Worm (Caenorhabditis elegans) whole organism, L1 larva: Measurements from ENCODE around the gene F23A7.5.

Experiments used
- F16B12.6 ChIP-seq: fragments of 150-350 bp; optimal IDR thresholded peaks from 2 replicates; lab custom pipeline; 2014; ENCODE audit warnings: missing biosample characterization, missing genetic modification characterization
- Y116A8C.19 ChIP-seq: sonication (generic microtip); optimal IDR thresholded peaks from 2 replicates; lab custom pipeline; 2016; ENCODE audit warnings: missing compliant biosample characterization, missing genetic modification characterization, borderline replicate concordance
- aly-2 ChIP-seq: fragments of 150-350 bp; optimal IDR thresholded peaks from 2 replicates; lab custom pipeline; 2014; ENCODE audit warnings: missing biosample characterization, missing genetic modification characterization
- ceh-8 ChIP-seq: fragments of 200-800 bp; sonication (Bioruptor generic); optimal IDR thresholded peaks from 2 replicates; lab custom pipeline; 2018; ENCODE audit warnings: mild to moderate bottlenecking, missing genetic modification characterization, moderate library complexity, missing compliant biosample characterization
- ceh-82 ChIP-seq, 3 experiments: fragments of 150-350 bp in 1 of 3; sonication (generic microtip) in 2 of 3; optimal IDR thresholded peaks; 2 replicates each; lab custom pipeline; 2014 to 2017; ENCODE audit warnings: missing biosample characterization in 3 of 3, missing genetic modification characterization in 3 of 3
- ceh-90 ChIP-seq: sonication (generic microtip); optimal IDR thresholded peaks from 2 replicates; lab custom pipeline; 2016; ENCODE audit warnings: missing genetic modification characterization, missing compliant biosample characterization
- ces-1 ChIP-seq: fragments of 150-350 bp; optimal IDR thresholded peaks from 2 replicates; lab custom pipeline; 2014; ENCODE audit warnings: missing biosample characterization, missing genetic modification reagents, missing genetic modification characterization
- dsc-1 ChIP-seq: sonication (generic microtip); optimal IDR thresholded peaks from 2 replicates; lab custom pipeline; 2016; ENCODE audit warnings: mild to moderate bottlenecking, missing genetic modification characterization, missing compliant biosample characterization
- efl-1 ChIP-seq, 4 experiments: fragments of 150-350 bp; optimal IDR thresholded peaks in 3 of 4; peaks in 1 of 4; 1 replicate in 1 of 4; 2 replicates in 3 of 4; lab custom pipeline; 2014; ENCODE audit warnings: missing biosample characterization in 2 of 4, missing genetic modification characterization in 2 of 4, missing genetic modification reagents in 2 of 4
- efl-3 ChIP-seq: fragments of 200-800 bp; sonication (Bioruptor generic); optimal IDR thresholded peaks from 2 replicates; lab custom pipeline; 2018; ENCODE audit warnings: mild to moderate bottlenecking, missing genetic modification characterization, missing compliant biosample characterization
- egl-13 ChIP-seq: sonication (generic microtip); optimal IDR thresholded peaks from 2 replicates; lab custom pipeline; 2016; ENCODE audit warnings: missing genotype, missing genetic modification reagents, missing genetic modification characterization, missing compliant biosample characterization
- elt-2 ChIP-seq: sonication (generic microtip); optimal IDR thresholded peaks from 2 replicates; lab custom pipeline; 2016; ENCODE audit warnings: missing genetic modification characterization, mild to moderate bottlenecking, inconsistent platforms, missing compliant biosample characterization, missing genetic modification reagents
- ets-5 ChIP-seq: fragments of 200-800 bp; sonication (Bioruptor generic); IDR thresholded peaks from 2 replicates; pipeline ENCODE4 v1.3.6; 2022; ENCODE audit warnings: missing genetic modification characterization, missing compliant biosample characterization
- fkh-10 ChIP-seq: sonication (generic microtip); optimal IDR thresholded peaks from 2 replicates; lab custom pipeline; 2017; ENCODE audit warnings: missing biosample characterization, missing genetic modification reagents, missing genetic modification characterization
- fkh-4 ChIP-seq: sonication (generic microtip); optimal IDR thresholded peaks from 2 replicates; lab custom pipeline; 2016; ENCODE audit warnings: missing compliant biosample characterization, missing genetic modification characterization, borderline replicate concordance
- fkh-8 ChIP-seq: sonication (generic microtip); optimal IDR thresholded peaks from 2 replicates; lab custom pipeline; 2016; ENCODE audit warnings: mild to moderate bottlenecking, missing genetic modification characterization, missing compliant biosample characterization
- irx-1 ChIP-seq: sonication (generic microtip); optimal IDR thresholded peaks from 2 replicates; lab custom pipeline; 2016; ENCODE audit warnings: missing genetic modification characterization, missing compliant biosample characterization
- isw-1 ChIP-seq: fragments of 200-800 bp; sonication (Bioruptor generic); IDR thresholded peaks from 2 replicates; pipeline ENCODE4 v1.3.6; 2022; ENCODE audit warnings: missing genetic modification characterization, missing compliant biosample characterization
- jun-1 ChIP-seq: fragments of 150-350 bp; optimal IDR thresholded peaks from 2 replicates; lab custom pipeline; 2014; ENCODE audit warnings: missing biosample characterization, missing genetic modification reagents, missing genetic modification characterization
- lin-14 ChIP-seq: fragments of 200-800 bp; sonication (Bioruptor generic); optimal IDR thresholded peaks from 2 replicates; lab custom pipeline; 2018; ENCODE audit warnings: mild to moderate bottlenecking, missing genetic modification characterization, moderate library complexity, missing compliant biosample characterization
- lin-35 ChIP-seq, 2 experiments: fragments of 150-350 bp; optimal IDR thresholded peaks; 2 replicates each; lab custom pipeline; 2014; ENCODE audit warnings: missing biosample characterization in 2 of 2, missing genetic modification characterization in 2 of 2, missing genetic modification reagents in 2 of 2
- lin-39 ChIP-seq: fragments of 150-350 bp; optimal IDR thresholded peaks from 2 replicates; lab custom pipeline; 2014; ENCODE audit warnings: missing biosample characterization, missing genetic modification reagents, missing genetic modification characterization
- lsy-2 ChIP-seq, 2 experiments: fragments of 150-350 bp; optimal IDR thresholded peaks; 2 replicates each; lab custom pipeline; 2014; ENCODE audit warnings: missing biosample characterization in 2 of 2, missing genetic modification characterization in 2 of 2
- mab-9 ChIP-seq: fragments of 200-800 bp; sonication (Bioruptor generic); IDR thresholded peaks from 2 replicates; pipeline ENCODE4 v1.3.6; 2022; ENCODE audit warnings: missing genetic modification reagents, missing genetic modification characterization, missing compliant biosample characterization
- mdl-1 ChIP-seq, 2 experiments: fragments of 150-350 bp; optimal IDR thresholded peaks; 2 replicates each; lab custom pipeline; 2014 to 2017; ENCODE audit warnings: missing biosample characterization in 2 of 2, missing genetic modification characterization in 2 of 2, inconsistent platforms in 1 of 2
- mep-1 ChIP-seq: fragments of 150-350 bp; optimal IDR thresholded peaks from 2 replicates; lab custom pipeline; 2014; ENCODE audit warnings: missing biosample characterization, missing genetic modification characterization
- nhr-11 ChIP-seq: fragments of 150-350 bp; optimal IDR thresholded peaks from 2 replicates; lab custom pipeline; 2014; ENCODE audit warnings: missing biosample characterization, missing genetic modification characterization
- nhr-19 ChIP-seq: fragments of 200-800 bp; sonication (Bioruptor generic); conservative IDR thresholded peaks from 2 replicates; pipeline ENCODE4 v1.3.6; 2022; ENCODE audit warnings: missing genetic modification characterization, missing compliant biosample characterization
- nhr-20 ChIP-seq: sonication (generic microtip); optimal IDR thresholded peaks from 2 replicates; lab custom pipeline; 2016; ENCODE audit warnings: mild to moderate bottlenecking, missing genetic modification characterization, missing compliant biosample characterization
- nhr-28 ChIP-seq: fragments of 150-350 bp; optimal IDR thresholded peaks from 2 replicates; lab custom pipeline; 2014; ENCODE audit warnings: missing biosample characterization, missing genetic modification characterization
- nhr-47 ChIP-seq: sonication (generic microtip); optimal IDR thresholded peaks from 2 replicates; lab custom pipeline; 2016; ENCODE audit warnings: mild to moderate bottlenecking, missing genetic modification characterization, moderate library complexity, missing compliant biosample characterization
- nhr-71 ChIP-seq: sonication (generic microtip); optimal IDR thresholded peaks from 2 replicates; lab custom pipeline; 2016; ENCODE audit warnings: mild to moderate bottlenecking, missing genetic modification characterization, moderate library complexity, missing compliant biosample characterization
- nhr-84 ChIP-seq: sonication (generic microtip); optimal IDR thresholded peaks from 2 replicates; lab custom pipeline; 2017; ENCODE audit warnings: missing biosample characterization, missing genetic modification characterization
- pax-3 ChIP-seq: fragments of 200-800 bp; sonication (Bioruptor generic); optimal IDR thresholded peaks from 2 replicates; lab custom pipeline; 2018; ENCODE audit warnings: mild to moderate bottlenecking, missing genetic modification characterization, moderate library complexity, missing compliant biosample characterization
- pqm-1 ChIP-seq: sonication (generic microtip); optimal IDR thresholded peaks from 3 replicates; lab custom pipeline; 2017; ENCODE audit warnings: missing biosample characterization, missing genetic modification characterization
- skn-1 ChIP-seq: fragments of 150-350 bp; optimal IDR thresholded peaks from 2 replicates; lab custom pipeline; 2014; ENCODE audit warnings: missing biosample characterization, missing genetic modification characterization
- snpc-4 ChIP-seq: fragments of 150-350 bp; optimal IDR thresholded peaks from 2 replicates; lab custom pipeline; 2014; ENCODE audit warnings: missing biosample characterization, missing genetic modification characterization
- snu-23 ChIP-seq: sonication (generic microtip); optimal IDR thresholded peaks from 2 replicates; lab custom pipeline; 2016; ENCODE audit warnings: missing genetic modification characterization, missing compliant biosample characterization
- sptf-1 ChIP-seq: fragments of 150-350 bp; optimal IDR thresholded peaks from 2 replicates; lab custom pipeline; 2014; ENCODE audit warnings: missing biosample characterization, missing genetic modification characterization
- tbx-2 ChIP-seq: sonication (generic microtip); optimal IDR thresholded peaks from 2 replicates; lab custom pipeline; 2016; ENCODE audit warnings: missing genetic modification characterization, missing compliant biosample characterization
- tlp-1 ChIP-seq: fragments of 150-350 bp; optimal IDR thresholded peaks from 2 replicates; lab custom pipeline; 2014; ENCODE audit warnings: missing biosample characterization, missing genetic modification characterization
- unc-130 ChIP-seq: fragments of 150-350 bp; optimal IDR thresholded peaks from 2 replicates; lab custom pipeline; 2017; ENCODE audit warnings: missing biosample characterization, missing genetic modification characterization, inconsistent platforms
- unc-62 ChIP-seq: fragments of 150-350 bp; optimal IDR thresholded peaks from 2 replicates; lab custom pipeline; 2014; ENCODE audit warnings: missing biosample characterization, missing genetic modification reagents, missing genetic modification characterization
- unc-86 ChIP-seq: sonication (generic microtip); optimal IDR thresholded peaks from 2 replicates; lab custom pipeline; 2016; ENCODE audit warnings: missing genetic modification characterization, missing compliant biosample characterization
- vab-15 ChIP-seq: sonication (generic microtip); optimal IDR thresholded peaks from 2 replicates; lab custom pipeline; 2017; ENCODE audit warnings: missing genotype, mild to moderate bottlenecking, missing genetic modification characterization, missing compliant biosample characterization
- zag-1 ChIP-seq: fragments of 150-350 bp; optimal IDR thresholded peaks from 2 replicates; lab custom pipeline; 2014; ENCODE audit warnings: missing biosample characterization, missing genetic modification characterization
- zip-4 ChIP-seq: fragments of 200-800 bp; sonication (Bioruptor generic); optimal IDR thresholded peaks from 2 replicates; lab custom pipeline; 2018; ENCODE audit warnings: mild to moderate bottlenecking, missing genetic modification characterization, moderate library complexity, missing compliant biosample characterization
- ztf-4 ChIP-seq: fragments of 150-350 bp; optimal IDR thresholded peaks from 2 replicates; lab custom pipeline; 2014; ENCODE audit warnings: missing biosample characterization, missing genetic modification characterization

The F23A7.5 gene

DNA sequence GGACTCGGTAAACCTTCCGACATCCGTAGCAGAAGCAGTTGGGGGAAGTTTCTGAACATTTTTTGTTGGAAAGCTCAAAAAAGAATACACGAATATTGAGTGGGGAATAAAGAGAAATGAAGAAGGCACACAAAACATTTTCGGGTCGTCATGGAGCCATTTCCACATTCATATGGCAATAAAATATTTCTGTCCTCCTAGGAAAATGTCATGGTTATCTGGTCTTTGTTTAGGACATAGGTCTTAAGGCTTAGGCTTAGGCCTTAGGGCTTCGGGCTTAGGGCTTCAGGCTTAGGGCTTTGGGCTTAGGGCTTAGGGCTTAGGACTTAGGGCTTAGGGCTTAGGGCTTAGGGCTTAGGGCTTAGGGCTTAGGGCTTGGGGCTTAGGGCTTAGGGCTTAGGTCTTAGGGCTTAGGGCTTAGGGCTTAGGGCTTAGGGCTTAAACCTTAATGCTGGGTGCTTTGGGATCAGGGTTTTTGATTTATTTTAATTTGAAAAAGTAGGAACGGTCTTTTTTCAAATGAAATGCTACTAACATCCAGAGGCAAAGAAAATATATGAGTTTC lies 29.4 kb upstream of the F23A7.5 start, which contains the start of gene R11.3:
Gene R11.3 (minus strand): TSS at position 51 of the 565 bp plus-strand sequence.
- no peak for TF ChIP-seq zag-1 (tag; lab: Kevin White, UChicago)
- no peak for TF ChIP-seq unc-62
- TF ChIP-seq snpc-4 (tag; lab: Kevin White, UChicago) = no peak
- no peak for TF ChIP-seq ceh-90 (tag; lab: Kevin White, UChicago)
- TF ChIP-seq nhr-71 (tag; lab: Kevin White, UChicago) = no peak
- TF ChIP-seq efl-3 (GFP tag; lab: Kevin White, UChicago) = no peak
- TF ChIP-seq dsc-1 = no peak
- no peak for TF ChIP-seq unc-86
- no peak for TF ChIP-seq Y116A8C.19 (tag; lab: Kevin White, UChicago)
- no peak for TF ChIP-seq egl-13 (tag; lab: Kevin White, UChicago)
- TF ChIP-seq ets-5 (GFP tag; lab: Robert Waterston, UW) = no peak
- TF ChIP-seq zip-4 = no peak
- TF ChIP-seq ceh-8 (GFP tag; lab: Kevin White, UChicago) = no peak
- no peak for TF ChIP-seq nhr-11 (tag; lab: Kevin White, UChicago)
- no peak for TF ChIP-seq mdl-1 (tag; optimal IDR thresholded peaks at IDR 0.05; lab: Kevin White, UChicago)
- no peak for TF ChIP-seq tbx-2 (tag; lab: Kevin White, UChicago)
- TF ChIP-seq nhr-20 (tag; lab: Kevin White, UChicago) = no peak
- no peak for TF ChIP-seq snu-23 (GFP tag; lab: Kevin White, UChicago)
- TF ChIP-seq sptf-1 (tag; lab: Kevin White, UChicago) = no peak

DNA sequence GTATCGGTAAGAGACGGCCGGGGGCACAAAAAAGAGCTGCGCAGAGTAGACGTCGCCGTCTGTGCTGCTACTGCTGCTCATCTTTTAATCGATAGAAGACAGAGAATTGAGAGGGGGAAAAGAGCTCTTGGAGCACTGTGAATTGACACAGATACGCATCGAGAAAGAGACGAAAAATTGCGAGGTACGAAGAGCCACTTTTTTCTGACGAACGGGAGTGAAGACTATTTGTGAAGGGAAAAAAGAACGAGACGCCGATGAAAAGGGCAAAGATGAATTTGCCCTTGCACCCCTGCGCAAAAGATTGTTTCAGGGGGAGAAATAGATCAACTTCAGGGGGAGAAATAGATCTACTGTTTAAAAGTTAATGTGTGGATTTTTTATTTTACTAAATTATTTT lies 26.5 kb upstream of the F23A7.5 start:
- TF ChIP-seq nhr-47 (tag; lab: Kevin White, UChicago) = peak; percentile 77
- TF ChIP-seq ztf-4 (tag; lab: Kevin White, UChicago) = no peak
- TF ChIP-seq isw-1 (GFP tag; lab: Robert Waterston, UW) = peak; percentile 22
- TF ChIP-seq lsy-2 (tag; optimal IDR thresholded peaks at IDR 0.05; lab: Kevin White, UChicago) = peak in 1 of 2 experiments; percentile 34
- TF ChIP-seq pax-3 (tag; lab: Kevin White, UChicago) = peak; percentile 8
- peak; percentile 62 for TF ChIP-seq egl-13 (tag; lab: Kevin White, UChicago)
- no peak for TF ChIP-seq ceh-8 (GFP tag; lab: Kevin White, UChicago)
- TF ChIP-seq zag-1 (tag; lab: Kevin White, UChicago) = no peak
- TF ChIP-seq ceh-82 (tag; optimal IDR thresholded peaks at IDR 0.05; lab: Kevin White, UChicago) = peak; percentile 5 to 45 (median 35)
- peak in 1 of 2 experiments; percentile 11 for TF ChIP-seq lin-35 (GFP tag; optimal IDR thresholded peaks at IDR 0.05; lab: Kevin White, UChicago)
- peak; percentile 51 for TF ChIP-seq tbx-2 (tag; lab: Kevin White, UChicago)
- TF ChIP-seq nhr-19 = peak; percentile 24; the same call in 1 of the 2 replicates
- no peak for TF ChIP-seq unc-130
- peak; percentile 48 for TF ChIP-seq jun-1
- TF ChIP-seq dsc-1 = peak; percentile 68
- TF ChIP-seq lin-39 (tag; lab: Kevin White, UChicago) = no peak
- peak; percentile 22; the same call in 1 of the 2 replicates for TF ChIP-seq mab-9
- peak; percentile 53 for TF ChIP-seq snu-23 (GFP tag; lab: Kevin White, UChicago)
- TF ChIP-seq elt-2 = no peak
- peak; percentile 90 for TF ChIP-seq fkh-10
- TF ChIP-seq pqm-1 = no peak
- TF ChIP-seq tlp-1 (tag; lab: Kevin White, UChicago) = no peak
- TF ChIP-seq nhr-71 (tag; lab: Kevin White, UChicago) = peak; percentile 54
- TF ChIP-seq fkh-8 = peak; percentile 65
- TF ChIP-seq skn-1 = peak; percentile 30
- TF ChIP-seq snpc-4 (tag; lab: Kevin White, UChicago) = no peak
- TF ChIP-seq sptf-1 (tag; lab: Kevin White, UChicago) = no peak
- no peak for TF ChIP-seq nhr-28 (tag; lab: Kevin White, UChicago)
- no peak for TF ChIP-seq ces-1 (GFP tag; lab: Kevin White, UChicago)
- peak in 1 of 2 experiments; percentile 11 for TF ChIP-seq efl-1 (optimal IDR thresholded peaks at IDR 0.05; lab: Kevin White, UChicago)
- peak in 1 of 2 experiments; percentile 67 for TF ChIP-seq efl-1 (GFP tag; optimal IDR thresholded peaks at IDR 0.05 in 1 of 2; lab: Kevin White, UChicago)
- TF ChIP-seq nhr-11 (tag; lab: Kevin White, UChicago) = no peak
- peak; percentile 64 for TF ChIP-seq lin-14
- TF ChIP-seq vab-15 = no peak
- TF ChIP-seq ceh-90 (tag; lab: Kevin White, UChicago) = no peak
- TF ChIP-seq nhr-20 (tag; lab: Kevin White, UChicago) = peak; percentile 28
- no peak for TF ChIP-seq F16B12.6
- TF ChIP-seq irx-1 = peak; percentile 47
- peak; percentile 70 for TF ChIP-seq unc-86
- no peak for TF ChIP-seq aly-2
- TF ChIP-seq nhr-84 = no peak
- peak; percentile 18 for TF ChIP-seq mep-1 (tag; lab: Kevin White, UChicago)
- no peak for TF ChIP-seq fkh-4 (tag; lab: Kevin White, UChicago)
